Worm (Caenorhabditis elegans) whole organism, late embryonic: ENCODE measurements around the gene slc-17.3.
A peak's percentile ranks its signal among the peaks of the same experiment; 100 is the strongest.

ENCODE experiments used
- C08G9.2 ChIP-seq: sonication (generic microtip); optimal IDR thresholded peaks from 2 replicates; lab custom pipeline; 2016; ENCODE audit warnings: mild to moderate bottlenecking, missing genetic modification characterization, moderate library complexity, missing compliant biosample characterization
- C38D4.7 ChIP-seq: fragments of 200-800 bp; sonication (Bioruptor generic); optimal IDR thresholded peaks from 2 replicates; lab custom pipeline; 2018; ENCODE audit warnings: mild to moderate bottlenecking, missing genetic modification characterization, moderate library complexity, missing compliant biosample characterization
- F13H6.1 ChIP-seq: sonication (generic microtip); optimal IDR thresholded peaks from 2 replicates; lab custom pipeline; 2016; ENCODE audit warnings: missing genetic modification characterization, missing compliant biosample characterization
- K09A11.1 ChIP-seq: sonication (generic microtip); optimal IDR thresholded peaks from 2 replicates; lab custom pipeline; 2017; ENCODE audit warnings: antibody characterized with exemption, mild to moderate bottlenecking, missing genetic modification characterization, missing compliant biosample characterization; ENCODE audit not compliant: insufficient read depth
- T23F11.4 ChIP-seq: fragments of 200-800 bp; sonication (Bioruptor generic); optimal IDR thresholded peaks from 2 replicates; lab custom pipeline; 2018; ENCODE audit warnings: mild to moderate bottlenecking, missing genetic modification characterization, missing compliant biosample characterization
- ama-1 ChIP-seq: fragments of 150-350 bp; optimal IDR thresholded peaks from 2 replicates; lab custom pipeline; 2014
- ceh-14 ChIP-seq: sonication (generic microtip); optimal IDR thresholded peaks from 2 replicates; lab custom pipeline; 2016; ENCODE audit warnings: missing genotype, missing genetic modification characterization, missing compliant biosample characterization
- ceh-18 ChIP-seq: sonication (generic microtip); optimal IDR thresholded peaks from 2 replicates; lab custom pipeline; 2016; ENCODE audit warnings: missing genetic modification characterization, missing compliant biosample characterization
- ceh-2 ChIP-seq: sonication (generic microtip); optimal IDR thresholded peaks from 2 replicates; lab custom pipeline; 2016; ENCODE audit warnings: missing genotype, missing genetic modification characterization, missing compliant biosample characterization
- ceh-30 ChIP-seq: fragments of 150-350 bp; optimal IDR thresholded peaks from 2 replicates; lab custom pipeline; 2014; ENCODE audit warnings: missing biosample characterization, missing genetic modification characterization
- ceh-9 ChIP-seq: sonication (generic microtip); optimal IDR thresholded peaks from 2 replicates; lab custom pipeline; 2016; ENCODE audit warnings: mild to moderate bottlenecking, missing genetic modification characterization, inconsistent platforms, missing compliant biosample characterization
- dmd-4 ChIP-seq: sonication (generic microtip); optimal IDR thresholded peaks from 2 replicates; lab custom pipeline; 2016; ENCODE audit warnings: borderline replicate concordance, missing genetic modification characterization, missing compliant biosample characterization
- eyg-1 ChIP-seq: sonication (generic microtip); optimal IDR thresholded peaks from 2 replicates; lab custom pipeline; 2016; ENCODE audit warnings: missing genotype, missing genetic modification characterization, missing compliant biosample characterization
- fkh-10 ChIP-seq: fragments of 150-350 bp; optimal IDR thresholded peaks from 2 replicates; lab custom pipeline; 2014; ENCODE audit warnings: missing biosample characterization, missing genetic modification reagents, missing genetic modification characterization
- gmeb-2 ChIP-seq: sonication (generic microtip); optimal IDR thresholded peaks from 2 replicates; lab custom pipeline; 2016; ENCODE audit warnings: missing genetic modification characterization, inconsistent platforms, missing compliant biosample characterization
- hlh-30 ChIP-seq: sonication (generic microtip); optimal IDR thresholded peaks from 2 replicates; lab custom pipeline; 2017; ENCODE audit warnings: antibody characterized with exemption, missing genetic modification characterization, missing compliant biosample characterization; ENCODE audit not compliant: insufficient read depth
- lim-6 ChIP-seq: sonication (generic microtip); optimal IDR thresholded peaks from 2 replicates; lab custom pipeline; 2016; ENCODE audit warnings: missing genetic modification characterization, missing compliant biosample characterization
- madf-2 ChIP-seq: sonication (generic microtip); optimal IDR thresholded peaks from 2 replicates; lab custom pipeline; 2017; ENCODE audit warnings: missing genetic modification characterization, missing compliant biosample characterization
- mec-3 ChIP-seq: sonication (generic microtip); optimal IDR thresholded peaks from 2 replicates; lab custom pipeline; 2016; ENCODE audit warnings: borderline replicate concordance, missing genetic modification characterization, missing compliant biosample characterization
- nfya-1 ChIP-seq: sonication (generic microtip); optimal IDR thresholded peaks from 2 replicates; lab custom pipeline; 2017; ENCODE audit warnings: missing genetic modification characterization, mild to moderate bottlenecking, missing compliant biosample characterization, antibody characterized with exemption, moderate library complexity
- nhr-11 ChIP-seq: fragments of 150-350 bp; optimal IDR thresholded peaks from 2 replicates; lab custom pipeline; 2014; ENCODE audit warnings: missing biosample characterization, missing genetic modification characterization
- pax-1 ChIP-seq: fragments of 150-350 bp; optimal IDR thresholded peaks from 2 replicates; lab custom pipeline; 2014; ENCODE audit warnings: missing biosample characterization, missing genetic modification characterization
- pha-4 ChIP-seq: fragments of 150-350 bp; optimal IDR thresholded peaks from 2 replicates; lab custom pipeline; 2018; ENCODE audit warnings: missing biosample characterization, missing genetic modification reagents, missing genetic modification characterization
- pqm-1 ChIP-seq: sonication (generic microtip); optimal IDR thresholded peaks from 2 replicates; lab custom pipeline; 2016; ENCODE audit warnings: missing genetic modification characterization, missing compliant biosample characterization
- pros-1 ChIP-seq: fragments of 150-350 bp; optimal IDR thresholded peaks from 2 replicates; lab custom pipeline; 2014; ENCODE audit warnings: missing biosample characterization, missing genetic modification reagents, missing genetic modification characterization
- rnt-1 ChIP-seq: sonication (generic microtip); optimal IDR thresholded peaks from 2 replicates; lab custom pipeline; 2016; ENCODE audit warnings: missing genetic modification characterization, missing compliant biosample characterization
- sdc-2 ChIP-seq: sonication (generic microtip); optimal IDR thresholded peaks from 2 replicates; lab custom pipeline; 2016; ENCODE audit warnings: missing genotype, missing genetic modification characterization, missing compliant biosample characterization
- sox-2 ChIP-seq: fragments of 200-800 bp; sonication (Bioruptor generic); IDR thresholded peaks from 2 replicates; pipeline ENCODE4 v1.3.6; 2022; ENCODE audit warnings: missing genetic modification reagents, missing genetic modification characterization, missing compliant biosample characterization
- tbx-7 ChIP-seq: sonication (generic microtip); optimal IDR thresholded peaks from 2 replicates; lab custom pipeline; 2016; ENCODE audit warnings: missing genotype, missing genetic modification characterization, missing compliant biosample characterization
- ttx-3 ChIP-seq: sonication (generic microtip); optimal IDR thresholded peaks from 2 replicates; lab custom pipeline; 2016; ENCODE audit warnings: missing genetic modification reagents, missing genetic modification characterization, missing compliant biosample characterization
- unc-3 ChIP-seq, 2 experiments: fragments of 200-800 bp in 1 of 2; sonication (Bioruptor generic) in 1 of 2; sonication (generic microtip) in 1 of 2; conservative IDR thresholded peaks in 1 of 2; optimal IDR thresholded peaks in 1 of 2; 2 replicates each; pipeline versions ENCODE4 v1.3.6 to Lab custom; 2016 to 2022; ENCODE audit warnings: missing compliant biosample characterization in 2 of 2, missing genetic modification characterization in 2 of 2, missing genetic modification reagents in 1 of 2
- unc-55 ChIP-seq: sonication (generic microtip); optimal IDR thresholded peaks from 2 replicates; lab custom pipeline; 2017; ENCODE audit warnings: missing biosample characterization, missing genetic modification reagents, missing genetic modification characterization
- unc-86 ChIP-seq: sonication (generic microtip); optimal IDR thresholded peaks from 2 replicates; lab custom pipeline; 2016; ENCODE audit warnings: missing genetic modification characterization, missing compliant biosample characterization
- zip-5 ChIP-seq: sonication (generic microtip); optimal IDR thresholded peaks from 2 replicates; lab custom pipeline; 2016; ENCODE audit warnings: missing genetic modification characterization, missing compliant biosample characterization

slc-17.3 gene

DNA sequence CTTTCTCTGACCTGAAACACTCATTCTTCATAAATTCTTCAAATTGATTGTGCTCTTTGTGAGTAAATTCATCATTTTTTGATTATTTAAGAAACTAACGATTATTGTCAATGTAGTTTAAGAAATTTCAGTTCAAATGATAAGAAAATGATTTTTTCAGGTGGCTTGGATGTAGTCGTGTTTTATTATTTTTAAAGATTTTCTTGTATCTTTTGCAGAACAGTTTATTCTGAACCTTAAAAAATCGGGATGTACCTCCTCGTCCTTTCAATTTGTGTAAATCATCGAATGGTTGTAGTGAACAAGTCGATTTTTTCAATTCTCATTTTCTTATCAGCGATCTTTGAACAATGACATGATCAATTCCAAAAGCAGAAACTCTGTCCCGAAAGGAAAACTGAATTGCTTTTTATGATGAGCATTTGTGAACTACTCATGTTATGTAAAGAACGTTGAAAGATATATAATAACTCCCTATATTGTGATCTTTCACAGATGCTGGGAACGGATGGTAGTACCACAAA lies at the start of gene slc-17.3:
Gene slc-17.3 (minus strand): TSS at position 51 of the 524 bp plus-strand sequence.
- TF ChIP-seq unc-3 (GFP tag; conservative IDR thresholded peaks at IDR 0.05; lab: Robert Waterston, UW), result no peak
- no peak for TF ChIP-seq unc-3 (tag; optimal IDR thresholded peaks at IDR 0.05; lab: Kevin White, UChicago)
- no peak for TF ChIP-seq K09A11.1 (tag; lab: Kevin White, UChicago)
- TF ChIP-seq dmd-4 (tag; lab: Kevin White, UChicago), result no peak
- TF ChIP-seq rnt-1, result no peak
- no peak for TF ChIP-seq pros-1
- TF ChIP-seq lim-6, result no peak
- no peak for TF ChIP-seq zip-5 (tag; lab: Kevin White, UChicago)
- no peak for TF ChIP-seq F13H6.1 (tag; lab: Kevin White, UChicago)

DNA sequence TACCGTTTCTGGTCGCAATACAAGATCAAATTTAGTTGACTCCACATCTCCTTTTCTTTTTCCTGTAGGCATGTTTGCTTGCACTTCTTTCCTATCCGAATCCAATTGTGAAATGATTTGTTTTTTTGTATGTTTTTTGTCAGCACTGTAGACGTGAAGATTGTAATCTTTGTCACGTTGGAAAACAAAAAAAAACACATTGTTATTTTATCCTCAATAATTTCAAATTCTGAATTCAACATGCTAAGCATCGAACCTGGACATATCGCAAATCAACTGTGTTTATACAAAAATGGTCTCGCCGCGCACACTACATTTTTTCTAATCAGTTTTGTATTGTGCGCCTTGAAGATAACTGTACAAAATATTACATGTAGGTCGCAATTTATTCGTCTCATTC lies 48.4 kb upstream of the slc-17.3 start, which contains the start of gene ZK688.12:
Gene ZK688.12 (minus strand): TSS at position 101 of the 400 bp plus-strand sequence.
- no peak for TF ChIP-seq ceh-18 (tag; lab: Kevin White, UChicago)
- no peak for TF ChIP-seq madf-2 (tag; lab: Kevin White, UChicago)
- no peak for TF ChIP-seq sdc-2
- no peak for TF ChIP-seq C38D4.7 (GFP tag; lab: Kevin White, UChicago)
- TF ChIP-seq mec-3, result no peak
- TF ChIP-seq pqm-1 (tag; lab: Kevin White, UChicago), result no peak
- TF ChIP-seq tbx-7 (tag; lab: Kevin White, UChicago), result no peak
- no peak for TF ChIP-seq pax-1 (tag; lab: Kevin White, UChicago)

DNA sequence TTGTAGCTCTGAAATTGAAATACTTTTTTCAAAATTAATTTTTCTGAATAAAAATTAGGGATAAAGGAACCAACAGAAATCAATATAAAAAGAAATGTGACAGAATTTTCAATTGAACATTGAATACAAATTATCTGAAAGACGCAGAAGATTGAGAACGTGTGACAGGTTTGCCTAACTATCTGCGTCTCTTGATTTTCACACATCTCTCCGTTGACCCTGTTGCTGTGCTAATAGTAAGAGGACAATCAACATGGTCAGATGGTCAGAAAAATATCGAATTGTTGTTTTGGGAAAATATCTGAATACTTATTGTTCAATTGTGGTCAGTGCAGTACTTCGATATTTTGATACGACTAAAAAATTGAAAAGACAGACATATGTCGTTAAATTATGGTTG lies 46.5 kb upstream of the slc-17.3 start, which contains the start of gene ZK688.7:
Gene ZK688.7 (minus strand): TSS at position 14 of the 400 bp plus-strand sequence.
- TF ChIP-seq ceh-14 (tag; lab: Kevin White, UChicago) (no peak), pros-1 (no peak), ceh-30 (tag; lab: Kevin White, UChicago) (no peak), hlh-30 (tag; lab: Kevin White, UChicago) (peak; percentile 81)

DNA sequence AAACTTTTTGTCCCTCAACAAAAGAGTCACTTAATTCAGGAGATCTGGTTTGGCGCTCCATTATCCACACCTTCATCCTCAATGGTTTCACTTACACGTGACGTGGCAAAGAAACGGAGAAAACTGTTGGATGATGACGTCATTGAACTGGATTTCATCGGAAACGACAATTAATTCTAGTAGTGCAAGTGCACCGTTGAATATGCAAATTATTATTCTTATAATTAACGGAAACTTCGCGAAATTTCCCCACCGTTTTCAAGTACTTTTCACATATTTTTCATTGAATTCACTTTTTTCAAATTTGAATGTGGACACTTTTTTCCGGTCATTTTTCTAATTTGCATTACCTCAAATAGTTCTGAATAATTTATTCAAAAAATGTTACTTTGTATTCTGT lies 44.2 kb upstream of the slc-17.3 start, which contains the start of gene ZK688.1:
Gene ZK688.1 (plus strand): TSS at position 301 of the 400 bp plus-strand sequence.
- TF ChIP-seq ceh-9 (tag; lab: Kevin White, UChicago) (no peak), gmeb-2 (tag; lab: Kevin White, UChicago) (no peak), T23F11.4 (no peak), ama-1 (lab: Kevin White, UChicago) (no peak), C08G9.2 (no peak), fkh-10 (GFP tag; lab: Kevin White, UChicago) (no peak), nfya-1 (no peak), ttx-3 (no peak), unc-86 (tag; lab: Kevin White, UChicago) (no peak), sox-2 (GFP tag; lab: Robert Waterston, UW) (no peak), nhr-11 (tag; lab: Kevin White, UChicago) (no peak), ceh-2 (no peak), pqm-1 (tag; lab: Kevin White, UChicago) (no peak), pha-4 (tag; lab: Kevin White, UChicago) (no peak), pros-1 (no peak), madf-2 (tag; lab: Kevin White, UChicago) (no peak), eyg-1 (tag; lab: Kevin White, UChicago) (no peak), unc-3 (GFP tag; conservative IDR thresholded peaks at IDR 0.05; lab: Robert Waterston, UW) (no peak), unc-3 (tag; optimal IDR thresholded peaks at IDR 0.05; lab: Kevin White, UChicago) (no peak)

DNA sequence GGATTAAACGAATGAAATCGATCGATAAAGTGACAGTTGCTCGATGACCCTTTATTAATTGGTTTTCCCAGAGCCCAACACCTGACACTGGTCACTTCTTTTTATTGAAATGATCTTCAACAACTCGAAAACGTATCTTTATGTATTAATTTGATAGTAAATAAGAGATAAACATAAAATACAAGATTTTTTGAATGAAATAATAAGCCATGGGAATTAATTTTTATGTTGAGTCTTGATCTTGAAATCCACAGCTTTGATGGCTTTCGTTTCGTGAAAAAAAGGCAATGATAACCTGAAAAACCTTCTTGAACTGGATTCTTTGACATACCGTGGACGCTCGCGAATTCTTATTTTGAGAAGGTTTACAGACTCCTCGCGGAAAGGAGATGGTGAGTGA lies 42.4 kb upstream of the slc-17.3 start, which contains the start of gene pcp-5:
Gene pcp-5 (minus strand): TSS at position 101 of the 400 bp plus-strand sequence.
- peak; percentile 6 for TF ChIP-seq unc-55 (GFP tag; lab: Kevin White, UChicago)
- no peak for TF ChIP-seq madf-2 (tag; lab: Kevin White, UChicago)
